Fruit fly (Drosophila melanogaster) whole organism, prepupa: ENCODE data around the gene Nse1.

Experiments used
- CG11902 ChIP-seq: fragments of 200-800 bp; sonication (Bioruptor generic); optimal IDR thresholded peaks from 3 replicates; lab custom pipeline; 2016; ENCODE audit warnings: missing biosample characterization, missing genetic modification characterization
- CG16779 ChIP-seq: fragments of 200-800 bp; sonication (Bioruptor generic); optimal IDR thresholded peaks from 3 replicates; lab custom pipeline; 2017; ENCODE audit warnings: missing biosample characterization, mild to moderate bottlenecking, missing genetic modification characterization
- CG3032 ChIP-seq: fragments of 200-800 bp; optimal IDR thresholded peaks from 2 replicates; lab custom pipeline; 2019; ENCODE audit warnings: missing biosample characterization, mild to moderate bottlenecking, missing genetic modification characterization, moderate library complexity
- CG32006 ChIP-seq: fragments of 200-800 bp; sonication (Bioruptor generic); optimal IDR thresholded peaks from 3 replicates; lab custom pipeline; 2017; ENCODE audit warnings: missing biosample characterization, mild to moderate bottlenecking, missing genetic modification characterization
- CG34406 ChIP-seq: fragments of 200-800 bp; sonication (Bioruptor generic); optimal IDR thresholded peaks from 3 replicates; lab custom pipeline; 2016; ENCODE audit warnings: missing biosample characterization, missing genetic modification characterization
- CG6808 ChIP-seq: fragments of 200-800 bp; sonication (Bioruptor generic); optimal IDR thresholded peaks from 3 replicates; lab custom pipeline; 2017; ENCODE audit warnings: missing biosample characterization, missing genetic modification characterization, mild to moderate bottlenecking, moderate library complexity, missing genetic modification reagents
- CG8119 ChIP-seq: fragments of 200-800 bp; sonication (Bioruptor generic); IDR thresholded peaks from 3 replicates; pipeline ENCODE4 v1.3.6; 2022; ENCODE audit warnings: missing biosample characterization, missing genetic modification characterization
- CG8632 ChIP-seq: fragments of 200-800 bp; sonication (Bioruptor generic); optimal IDR thresholded peaks from 3 replicates; lab custom pipeline; 2016; ENCODE audit warnings: missing biosample characterization, missing genetic modification characterization
- CG9139 ChIP-seq: fragments of 200-800 bp; sonication (Bioruptor generic); optimal IDR thresholded peaks from 3 replicates; lab custom pipeline; 2017; ENCODE audit warnings: missing biosample characterization, mild to moderate bottlenecking, missing genetic modification characterization
- Ets21C ChIP-seq: fragments of 200-800 bp; sonication (Bioruptor generic); optimal IDR thresholded peaks from 3 replicates; lab custom pipeline; 2016; ENCODE audit warnings: missing biosample characterization, missing genetic modification characterization
- Met ChIP-seq: fragments of 200-800 bp; sonication (Bioruptor generic); optimal IDR thresholded peaks from 3 replicates; lab custom pipeline; 2016; ENCODE audit warnings: missing biosample characterization, missing genetic modification characterization
- OdsH ChIP-seq: fragments of 200-800 bp; sonication (Bioruptor generic); optimal IDR thresholded peaks from 3 replicates; lab custom pipeline; 2016; ENCODE audit warnings: missing biosample characterization, missing genetic modification characterization
- fd85E ChIP-seq: fragments of 200-800 bp; sonication (Bioruptor generic); optimal IDR thresholded peaks from 3 replicates; lab custom pipeline; 2016; ENCODE audit warnings: missing biosample characterization, missing genetic modification characterization
- spab ChIP-seq: fragments of 200-800 bp; sonication (Bioruptor generic); optimal IDR thresholded peaks from 2 replicates; lab custom pipeline; 2017; ENCODE audit warnings: missing biosample characterization, mild to moderate bottlenecking, missing genetic modification characterization, missing genetic modification reagents

- TF ChIP-seq CG9139 (GFP tag; lab: Kevin White, UChicago), result no peak
- no peak for TF ChIP-seq Met (GFP tag; lab: Kevin White, UChicago)
- no peak for TF ChIP-seq CG3032
- TF ChIP-seq Ets21C (GFP tag; lab: Kevin White, UChicago), result no peak
- TF ChIP-seq fd85E (GFP tag; lab: Kevin White, UChicago), result no peak
- TF ChIP-seq CG8632 (GFP tag; lab: Kevin White, UChicago), result no peak
- no peak for TF ChIP-seq spab (GFP tag; lab: Kevin White, UChicago)
- TF ChIP-seq CG6808 (GFP tag; lab: Kevin White, UChicago), result no peak
- no peak for TF ChIP-seq CG32006 (GFP tag; lab: Kevin White, UChicago)
- TF ChIP-seq CG8119 (GFP tag; lab: Robert Waterston, UW), result no peak
- no peak for TF ChIP-seq CG16779
- TF ChIP-seq CG34406, result no peak
- TF ChIP-seq CG11902 (GFP tag; lab: Kevin White, UChicago), result no peak
- TF ChIP-seq OdsH (GFP tag; lab: Kevin White, UChicago), result no peak
These were observed 21.2 kb downstream of the Nse1 start, which contains the start of gene CG31633 for dm6 chr2L:6656264-6656676.
